Worm (Caenorhabditis elegans) whole organism, mixed stage, embryonic: ENCODE results near the gene let-70.

Experiments used
- ceh-43 ChIP-seq: fragments of 200-800 bp; sonication (Bioruptor generic); optimal IDR thresholded peaks from 2 replicates; lab custom pipeline; 2018; ENCODE audit warnings: mild to moderate bottlenecking, missing genetic modification characterization, moderate library complexity, missing compliant biosample characterization
- ces-1 ChIP-seq: fragments of 150-350 bp; optimal IDR thresholded peaks from 2 replicates; lab custom pipeline; 2014; ENCODE audit warnings: missing biosample characterization, missing genetic modification reagents, missing genetic modification characterization
- elt-1 ChIP-seq: sonication (generic microtip); optimal IDR thresholded peaks from 2 replicates; lab custom pipeline; 2017; ENCODE audit warnings: missing genetic modification characterization, mild to moderate bottlenecking, missing compliant biosample characterization, antibody characterized with exemption, moderate library complexity, borderline replicate concordance; ENCODE audit not compliant: insufficient read depth
- elt-3 ChIP-seq: fragments of 150-350 bp; optimal IDR thresholded peaks from 2 replicates; lab custom pipeline; 2014; ENCODE audit warnings: missing biosample characterization, missing genetic modification characterization
- lin-13 ChIP-seq: fragments of 150-350 bp; optimal IDR thresholded peaks from 2 replicates; lab custom pipeline; 2014; ENCODE audit warnings: missing biosample characterization, missing genetic modification characterization
- lsy-2 ChIP-seq: fragments of 150-350 bp; optimal IDR thresholded peaks from 2 replicates; lab custom pipeline; 2014; ENCODE audit warnings: missing biosample characterization, missing genetic modification characterization
- mep-1 ChIP-seq: fragments of 150-350 bp; optimal IDR thresholded peaks from 2 replicates; lab custom pipeline; 2017; ENCODE audit warnings: missing biosample characterization, missing genetic modification reagents, missing genetic modification characterization, inconsistent platforms
- nhr-12 ChIP-seq: fragments of 150-350 bp; optimal IDR thresholded peaks from 2 replicates; lab custom pipeline; 2014; ENCODE audit warnings: missing biosample characterization, missing genetic modification characterization
- nhr-237 ChIP-seq: fragments of 150-350 bp; optimal IDR thresholded peaks from 2 replicates; lab custom pipeline; 2014; ENCODE audit warnings: missing biosample characterization, missing genetic modification characterization
- nhr-76 ChIP-seq: sonication (generic microtip); optimal IDR thresholded peaks from 2 replicates; lab custom pipeline; 2017; ENCODE audit warnings: missing biosample characterization, missing genetic modification characterization
- tbx-8 ChIP-seq: fragments of 200-800 bp; sonication (Bioruptor generic); optimal IDR thresholded peaks from 2 replicates; lab custom pipeline; 2018; ENCODE audit warnings: mild to moderate bottlenecking, missing genetic modification characterization, moderate library complexity, missing compliant biosample characterization
- unc-39 ChIP-seq: fragments of 150-350 bp; optimal IDR thresholded peaks from 2 replicates; lab custom pipeline; 2014; ENCODE audit warnings: missing biosample characterization, missing genetic modification characterization
- unc-62 ChIP-seq: fragments of 150-350 bp; optimal IDR thresholded peaks from 2 replicates; lab custom pipeline; 2014; ENCODE audit warnings: missing biosample characterization, missing genetic modification reagents, missing genetic modification characterization
- ztf-11 ChIP-seq: fragments of 150-350 bp; optimal IDR thresholded peaks from 2 replicates; lab custom pipeline; 2014; ENCODE audit warnings: missing biosample characterization, missing genetic modification characterization

DNA sequence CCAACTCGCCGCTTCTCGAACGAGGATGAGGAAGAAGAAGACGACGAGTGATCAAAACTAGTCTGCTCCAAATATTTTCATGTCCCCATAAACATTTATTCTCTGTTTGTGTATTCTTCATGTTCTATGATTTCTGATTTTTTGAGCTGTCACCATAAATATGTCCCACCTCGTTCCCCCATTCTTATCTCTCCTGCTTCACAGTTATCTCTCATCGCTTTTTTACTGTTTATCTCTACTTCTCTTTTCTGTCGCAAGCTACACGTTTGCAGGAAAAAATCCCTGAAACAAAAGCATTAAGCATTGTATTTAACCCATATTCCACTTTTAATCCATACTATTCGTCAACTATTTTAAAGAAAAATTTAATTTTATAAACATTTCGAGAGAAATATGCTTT, 48.7 kb upstream of the let-70 start:
- TF ChIP-seq nhr-237 = no peak
- no peak for TF ChIP-seq elt-1 (tag; lab: Kevin White, UChicago)
- no peak for TF ChIP-seq unc-39 (tag; lab: Kevin White, UChicago)
- no peak for TF ChIP-seq lsy-2 (tag; lab: Kevin White, UChicago)
- TF ChIP-seq tbx-8 (GFP tag; lab: Kevin White, UChicago) = no peak
- no peak for TF ChIP-seq ztf-11
- TF ChIP-seq lin-13 = no peak
- TF ChIP-seq nhr-12 = no peak
- TF ChIP-seq elt-3 (tag; lab: Kevin White, UChicago) = no peak
- TF ChIP-seq ces-1 (GFP tag; lab: Kevin White, UChicago) = no peak
- TF ChIP-seq nhr-76 = no peak
- TF ChIP-seq mep-1 = no peak
- no peak for TF ChIP-seq ceh-43 (GFP tag; lab: Kevin White, UChicago)
- TF ChIP-seq unc-62 = no peak
